Worm (Caenorhabditis elegans): Measurements from ENCODE around the gene Y65A5A.24.

- TF ChIP-seq F23B12.7 (tag; optimal IDR thresholded peaks at IDR 0.05; ENCODE audit: insufficient read depth): no peak
- no peak for TF ChIP-seq attf-6 (GFP tag; IDR thresholded peaks at IDR 0.05)
- no peak for TF ChIP-seq snpc-1.3 (tag; optimal IDR thresholded peaks at IDR 0.05; ENCODE audit: insufficient read depth)
- no peak for TF ChIP-seq B0336.3 (GFP tag; IDR thresholded peaks at IDR 0.05)
- no peak for TF ChIP-seq pha-4 (tag; optimal IDR thresholded peaks at IDR 0.05)
- TF ChIP-seq die-1 (tag; optimal IDR thresholded peaks at IDR 0.05): no peak
These were observed at the start of gene Y65A5A.24 for ce11 chrIV:16393668-16394067.
